Worm (Caenorhabditis elegans): Measurements from ENCODE around the gene H40L08.3.

ce11 chrX:15076909-15077308, 1.0 kb upstream of the H40L08.3 start:
- TF ChIP-seq unc-62 (GFP tag; optimal IDR thresholded peaks at IDR 0.05) (no peak), M03D4.4 (tag; optimal IDR thresholded peaks at IDR 0.05) (no peak), ztf-11 (tag; optimal IDR thresholded peaks at IDR 0.05) (no peak), nhr-76 (tag; optimal IDR thresholded peaks at IDR 0.05) (no peak), unc-39 (tag; optimal IDR thresholded peaks at IDR 0.05) (no peak), hlh-1 (tag; optimal IDR thresholded peaks at IDR 0.05) (no peak), nhr-237 (tag; optimal IDR thresholded peaks at IDR 0.05) (no peak), nhr-12 (tag; optimal IDR thresholded peaks at IDR 0.05) (no peak), blmp-1 (tag; optimal IDR thresholded peaks at IDR 0.05) (no peak)

Measured in whole organism, mixed stage, embryonic.